Worm (Caenorhabditis elegans): ENCODE results near the gene Y38C1AA.1.

- TF ChIP-seq elt-2 (tag; optimal IDR thresholded peaks at IDR 0.05) (no peak), unc-62 (GFP tag; optimal IDR thresholded peaks at IDR 0.05) (no peak), tbx-2 (tag; optimal IDR thresholded peaks at IDR 0.05) (no peak), ZK546.5 (tag; optimal IDR thresholded peaks at IDR 0.05) (no peak), elt-1 (tag; optimal IDR thresholded peaks at IDR 0.05) (no peak)
Observed at ce11 chrIV:178696-179095, 29.3 kb upstream of the Y38C1AA.1 start, which contains the start of gene tcl-2.
